Worm (Caenorhabditis elegans) whole organism, L2 larva: Measurements from ENCODE around the gene rps-4.

Experiments
- C34F6.9 ChIP-seq: fragments of 150-350 bp; optimal IDR thresholded peaks from 2 replicates; lab custom pipeline; 2014; ENCODE audit warnings: missing biosample characterization, missing genetic modification characterization
- F13H6.1 ChIP-seq: sonication (generic microtip); optimal IDR thresholded peaks from 2 replicates; lab custom pipeline; 2016; ENCODE audit warnings: missing genetic modification characterization, missing compliant biosample characterization
- R02D3.7 ChIP-seq: fragments of 150-350 bp; optimal IDR thresholded peaks from 2 replicates; lab custom pipeline; 2014; ENCODE audit warnings: missing biosample characterization, missing genetic modification characterization
- ZK546.5 ChIP-seq: sonication (generic microtip); optimal IDR thresholded peaks from 2 replicates; lab custom pipeline; 2017; ENCODE audit warnings: missing biosample characterization, missing genetic modification characterization
- alr-1 ChIP-seq: fragments of 150-350 bp; optimal IDR thresholded peaks from 2 replicates; lab custom pipeline; 2014; ENCODE audit warnings: missing biosample characterization, missing genetic modification characterization
- aly-2 ChIP-seq: fragments of 150-350 bp; optimal IDR thresholded peaks from 2 replicates; lab custom pipeline; 2014; ENCODE audit warnings: missing biosample characterization, missing genetic modification characterization
- ama-1 ChIP-seq: fragments of 150-350 bp; optimal IDR thresholded peaks from 2 replicates; lab custom pipeline; 2018; ENCODE audit warnings: inconsistent platforms
- blmp-1 ChIP-seq: sonication (generic microtip); optimal IDR thresholded peaks from 2 replicates; lab custom pipeline; 2017; ENCODE audit warnings: missing genetic modification characterization, mild to moderate bottlenecking, missing compliant biosample characterization, antibody characterized with exemption, moderate library complexity; ENCODE audit not compliant: insufficient read depth
- ceh-16 ChIP-seq: fragments of 150-350 bp; optimal IDR thresholded peaks from 2 replicates; lab custom pipeline; 2014; ENCODE audit warnings: missing biosample characterization, missing genetic modification characterization
- ceh-82 ChIP-seq: fragments of 150-350 bp; optimal IDR thresholded peaks from 2 replicates; lab custom pipeline; 2014; ENCODE audit warnings: missing biosample characterization, missing genetic modification characterization
- crh-2 ChIP-seq: sonication (generic microtip); optimal IDR thresholded peaks from 2 replicates; lab custom pipeline; 2017; ENCODE audit warnings: missing biosample characterization, missing genetic modification characterization
- dmd-4 ChIP-seq: sonication (generic microtip); optimal IDR thresholded peaks from 2 replicates; lab custom pipeline; 2017; ENCODE audit warnings: missing biosample characterization, missing genetic modification characterization
- egl-27 ChIP-seq: sonication (generic microtip); optimal IDR thresholded peaks from 3 replicates; lab custom pipeline; 2017; ENCODE audit warnings: missing biosample characterization, missing genetic modification reagents, missing genetic modification characterization
- elt-1 ChIP-seq: fragments of 150-350 bp; optimal IDR thresholded peaks from 2 replicates; lab custom pipeline; 2014; ENCODE audit warnings: missing biosample characterization, missing genetic modification characterization
- elt-3 ChIP-seq: sonication (generic microtip); optimal IDR thresholded peaks from 2 replicates; lab custom pipeline; 2017; ENCODE audit warnings: missing biosample characterization, missing genetic modification characterization
- fos-1 ChIP-seq: fragments of 150-350 bp; optimal IDR thresholded peaks from 2 replicates; lab custom pipeline; 2014; ENCODE audit warnings: missing biosample characterization, missing genetic modification characterization
- gmeb-1 ChIP-seq: fragments of 150-350 bp; optimal IDR thresholded peaks from 2 replicates; lab custom pipeline; 2014; ENCODE audit warnings: missing biosample characterization, missing genetic modification characterization
- lin-13 ChIP-seq: fragments of 150-350 bp; optimal IDR thresholded peaks from 2 replicates; lab custom pipeline; 2014; ENCODE audit warnings: missing biosample characterization, missing genetic modification reagents, missing genetic modification characterization
- lin-39 ChIP-seq: fragments of 150-350 bp; optimal IDR thresholded peaks from 2 replicates; lab custom pipeline; 2014; ENCODE audit warnings: missing biosample characterization, missing genetic modification reagents, missing genetic modification characterization
- lsy-2 ChIP-seq, 2 experiments: fragments of 150-350 bp in 1 of 2; sonication (generic microtip) in 1 of 2; optimal IDR thresholded peaks; 2 replicates each; lab custom pipeline; 2014 to 2017; ENCODE audit warnings: missing biosample characterization in 2 of 2, missing genetic modification characterization in 2 of 2
- mab-5 ChIP-seq: fragments of 150-350 bp; optimal IDR thresholded peaks from 2 replicates; lab custom pipeline; 2014; ENCODE audit warnings: missing biosample characterization, missing genetic modification characterization
- mbf-1 ChIP-seq: sonication (generic microtip); optimal IDR thresholded peaks from 2 replicates; lab custom pipeline; 2017; ENCODE audit warnings: missing biosample characterization, missing genetic modification characterization
- mdl-1 ChIP-seq, 2 experiments: fragments of 150-350 bp in 1 of 2; sonication (generic microtip) in 1 of 2; optimal IDR thresholded peaks; 2 replicates each; lab custom pipeline; 2017; ENCODE audit warnings: missing biosample characterization in 2 of 2, missing genetic modification characterization in 2 of 2
- nhr-10 ChIP-seq: sonication (generic microtip); optimal IDR thresholded peaks from 2 replicates; lab custom pipeline; 2017; ENCODE audit warnings: missing biosample characterization, missing genetic modification characterization
- nhr-11 ChIP-seq: fragments of 150-350 bp; optimal IDR thresholded peaks from 2 replicates; lab custom pipeline; 2014; ENCODE audit warnings: missing biosample characterization, missing genetic modification characterization
- nhr-12 ChIP-seq: fragments of 150-350 bp; optimal IDR thresholded peaks from 2 replicates; lab custom pipeline; 2014; ENCODE audit warnings: missing biosample characterization, missing genetic modification characterization
- nhr-129 ChIP-seq: fragments of 150-350 bp; optimal IDR thresholded peaks from 2 replicates; lab custom pipeline; 2014; ENCODE audit warnings: missing biosample characterization, missing genetic modification characterization
- nhr-21 ChIP-seq: fragments of 150-350 bp; optimal IDR thresholded peaks from 2 replicates; lab custom pipeline; 2014; ENCODE audit warnings: missing biosample characterization, missing genetic modification characterization
- nhr-23 ChIP-seq: fragments of 150-350 bp; optimal IDR thresholded peaks from 2 replicates; lab custom pipeline; 2014; ENCODE audit warnings: missing biosample characterization, missing genetic modification reagents, missing genetic modification characterization
- nhr-237 ChIP-seq: fragments of 150-350 bp; optimal IDR thresholded peaks from 2 replicates; lab custom pipeline; 2014; ENCODE audit warnings: missing biosample characterization, missing genetic modification characterization
- nhr-25 ChIP-seq: fragments of 150-350 bp; sonication (generic microtip); optimal IDR thresholded peaks from 3 replicates; lab custom pipeline; 2014; ENCODE audit warnings: missing biosample characterization, missing genetic modification characterization
- nhr-6 ChIP-seq: fragments of 150-350 bp; optimal IDR thresholded peaks from 2 replicates; lab custom pipeline; 2014; ENCODE audit warnings: missing biosample characterization, missing genetic modification characterization
- nhr-77 ChIP-seq: fragments of 150-350 bp; optimal IDR thresholded peaks from 2 replicates; lab custom pipeline; 2014; ENCODE audit warnings: missing biosample characterization, missing genetic modification characterization
- peb-1 ChIP-seq: fragments of 150-350 bp; optimal IDR thresholded peaks from 2 replicates; lab custom pipeline; 2014; ENCODE audit warnings: missing biosample characterization, missing genetic modification characterization
- sem-4 ChIP-seq: fragments of 150-350 bp; optimal IDR thresholded peaks from 2 replicates; lab custom pipeline; 2014; ENCODE audit warnings: missing biosample characterization, missing genetic modification reagents, missing genetic modification characterization
- skn-1 ChIP-seq: sonication (generic microtip); optimal IDR thresholded peaks from 2 replicates; lab custom pipeline; 2017; ENCODE audit warnings: missing biosample characterization, missing genetic modification characterization
- sma-3 ChIP-seq: sonication (generic microtip); optimal IDR thresholded peaks from 2 replicates; lab custom pipeline; 2016; ENCODE audit warnings: missing genetic modification reagents, missing genetic modification characterization, missing compliant biosample characterization
- sma-9 ChIP-seq, 2 experiments: fragments of 150-350 bp in 1 of 2; sonication (generic microtip) in 1 of 2; optimal IDR thresholded peaks; 2 replicates each; lab custom pipeline; 2014 to 2016; ENCODE audit warnings: missing genetic modification characterization in 2 of 2, mild to moderate bottlenecking in 1 of 2, missing biosample characterization in 1 of 2, missing compliant biosample characterization in 1 of 2, missing genetic modification reagents in 1 of 2, moderate library complexity in 1 of 2
- snpc-4 ChIP-seq: fragments of 150-350 bp; optimal IDR thresholded peaks from 2 replicates; lab custom pipeline; 2014; ENCODE audit warnings: missing biosample characterization, missing genetic modification characterization
- unc-39 ChIP-seq: fragments of 150-350 bp; optimal IDR thresholded peaks from 2 replicates; lab custom pipeline; 2014; ENCODE audit warnings: missing biosample characterization, missing genetic modification characterization
- unc-55 ChIP-seq: fragments of 150-350 bp; sonication (generic microtip); optimal IDR thresholded peaks from 3 replicates; lab custom pipeline; 2014; ENCODE audit warnings: missing biosample characterization, missing genetic modification reagents, missing genetic modification characterization
- unc-62 ChIP-seq: fragments of 150-350 bp; optimal IDR thresholded peaks from 2 replicates; lab custom pipeline; 2014; ENCODE audit warnings: missing biosample characterization, missing genetic modification reagents, missing genetic modification characterization
- zag-1 ChIP-seq: fragments of 150-350 bp; optimal IDR thresholded peaks from 2 replicates; lab custom pipeline; 2014; ENCODE audit warnings: missing biosample characterization, missing genetic modification characterization
- ztf-1 ChIP-seq: fragments of 200-800 bp; sonication (Bioruptor generic); conservative IDR thresholded peaks from 2 replicates; pipeline ENCODE4 v1.3.6; 2022; ENCODE audit warnings: missing genetic modification characterization, missing compliant biosample characterization
- ztf-11 ChIP-seq: sonication (generic microtip); optimal IDR thresholded peaks from 2 replicates; lab custom pipeline; 2017; ENCODE audit warnings: missing biosample characterization, missing genetic modification characterization
- ztf-4 ChIP-seq: fragments of 150-350 bp; optimal IDR thresholded peaks from 2 replicates; lab custom pipeline; 2014; ENCODE audit warnings: missing biosample characterization, missing genetic modification characterization

rps-4 gene

DNA sequence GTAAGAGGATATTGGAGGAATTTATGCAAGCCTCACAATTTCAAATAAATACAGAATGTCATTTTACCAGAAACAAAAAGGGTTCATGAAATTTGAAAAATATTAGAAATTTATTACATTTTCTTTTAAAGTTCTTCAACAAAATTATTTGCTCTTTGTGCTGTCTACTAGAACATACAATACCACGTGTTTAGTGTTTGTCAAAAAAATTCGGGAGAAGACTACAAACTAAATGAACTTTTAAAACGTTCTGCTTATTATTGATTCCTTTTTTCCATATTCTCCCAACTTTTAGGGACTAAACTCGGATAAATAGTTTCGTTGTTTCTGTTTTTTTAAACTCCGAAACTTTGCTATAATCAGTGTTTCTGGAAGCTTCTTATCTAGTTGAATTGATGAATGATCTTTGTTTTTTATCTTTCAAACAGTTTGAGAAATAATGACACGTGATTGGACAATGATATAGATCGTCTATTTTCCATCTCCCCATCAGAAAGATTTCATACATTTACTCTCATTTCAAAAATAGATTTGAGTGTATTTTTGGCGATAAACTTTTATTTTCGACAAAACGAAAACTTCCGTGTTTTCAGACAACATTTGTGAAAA lies 35.7 kb downstream of the rps-4 start:
- TF ChIP-seq elt-3 (tag; lab: Kevin White, UChicago) (no peak), egl-27 (tag; lab: Kevin White, UChicago) (no peak), nhr-12 (tag; lab: Kevin White, UChicago) (no peak), fos-1 (tag; lab: Kevin White, UChicago) (no peak), aly-2 (tag; lab: Kevin White, UChicago) (no peak), lin-13 (no peak), lin-39 (tag; lab: Kevin White, UChicago) (no peak), mab-5 (no peak), nhr-21 (tag; lab: Kevin White, UChicago) (peak; percentile 13), nhr-10 (tag; lab: Kevin White, UChicago) (no peak), nhr-11 (tag; lab: Kevin White, UChicago) (no peak), ama-1 (lab: Kevin White, UChicago) (no peak), nhr-77 (tag; lab: Kevin White, UChicago) (no peak), unc-55 (GFP tag; lab: Kevin White, UChicago) (no peak), ztf-4 (tag; lab: Kevin White, UChicago) (no peak), nhr-6 (tag; lab: Kevin White, UChicago) (no peak), mdl-1 (tag; optimal IDR thresholded peaks at IDR 0.05; lab: Kevin White, UChicago) (no peak), gmeb-1 (tag; lab: Kevin White, UChicago) (peak; percentile 4), unc-39 (tag; lab: Kevin White, UChicago) (no peak), ceh-82 (no peak), zag-1 (tag; lab: Kevin White, UChicago) (no peak), sem-4 (tag; lab: Kevin White, UChicago) (no peak), R02D3.7 (tag; lab: Kevin White, UChicago) (no peak), sma-3 (peak; percentile 54), lsy-2 (tag; optimal IDR thresholded peaks at IDR 0.05; lab: Kevin White, UChicago) (peak in 1 of 2 experiments; percentile 24), nhr-129 (tag; lab: Kevin White, UChicago) (no peak), mbf-1 (no peak), nhr-25 (tag; lab: Kevin White, UChicago) (peak; percentile 46), crh-2 (peak; percentile 35), ztf-11 (tag; lab: Kevin White, UChicago) (no peak), ZK546.5 (tag; lab: Kevin White, UChicago) (no peak), blmp-1 (tag; lab: Kevin White, UChicago) (peak; percentile 27), elt-1 (tag; lab: Kevin White, UChicago) (no peak), sma-9 (GFP tag; optimal IDR thresholded peaks at IDR 0.05; lab: Kevin White, UChicago) (peak; percentile 6), sma-9 (tag; optimal IDR thresholded peaks at IDR 0.05; lab: Kevin White, UChicago) (no peak), nhr-237 (tag; lab: Kevin White, UChicago) (no peak)

DNA sequence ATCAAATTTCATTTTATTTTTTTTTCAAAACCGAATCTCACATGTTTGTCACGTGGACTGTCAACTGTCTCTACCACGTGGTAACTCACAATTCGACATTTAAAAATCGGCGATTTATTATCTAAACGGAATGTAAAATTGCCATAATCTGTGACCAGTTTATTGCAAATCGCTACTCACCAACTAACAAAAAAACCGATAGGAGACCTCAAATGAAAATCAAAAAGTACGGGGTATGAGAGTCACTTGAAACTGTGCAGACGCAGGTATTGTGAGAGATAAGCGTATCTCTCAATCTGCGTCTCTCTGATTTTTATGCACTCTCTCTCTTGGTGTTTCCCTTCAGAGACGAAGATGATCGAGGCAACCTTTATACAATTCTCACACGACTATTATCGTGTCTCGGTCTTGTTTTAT lies 36.7 kb downstream of the rps-4 start:
- TF ChIP-seq fos-1 (tag; lab: Kevin White, UChicago) (peak; percentile 87), gmeb-1 (tag; lab: Kevin White, UChicago) (peak; percentile 78), sma-9 (GFP tag; optimal IDR thresholded peaks at IDR 0.05; lab: Kevin White, UChicago) (peak; percentile 87), sma-9 (tag; optimal IDR thresholded peaks at IDR 0.05; lab: Kevin White, UChicago) (no peak), ama-1 (lab: Kevin White, UChicago) (peak; percentile 28), F13H6.1 (tag; lab: Kevin White, UChicago) (peak; percentile 86), nhr-237 (tag; lab: Kevin White, UChicago) (no peak), unc-55 (GFP tag; lab: Kevin White, UChicago) (no peak), nhr-11 (tag; lab: Kevin White, UChicago) (peak; percentile 13), unc-62 (GFP tag; lab: Kevin White, UChicago) (no peak), sem-4 (tag; lab: Kevin White, UChicago) (peak; percentile 44), nhr-77 (tag; lab: Kevin White, UChicago) (no peak), nhr-21 (tag; lab: Kevin White, UChicago) (peak; percentile 67), peb-1 (no peak), nhr-6 (tag; lab: Kevin White, UChicago) (peak; percentile 73), ztf-11 (tag; lab: Kevin White, UChicago) (no peak), skn-1 (no peak), mbf-1 (no peak), C34F6.9 (tag; lab: Kevin White, UChicago) (peak; percentile 62), zag-1 (tag; lab: Kevin White, UChicago) (no peak), ZK546.5 (tag; lab: Kevin White, UChicago) (no peak), unc-39 (tag; lab: Kevin White, UChicago) (no peak), nhr-10 (tag; lab: Kevin White, UChicago) (no peak), ceh-16 (tag; lab: Kevin White, UChicago) (no peak), ztf-1 (no peak), R02D3.7 (tag; lab: Kevin White, UChicago) (no peak), crh-2 (peak; percentile 86), dmd-4 (tag; lab: Kevin White, UChicago) (no peak), nhr-23 (no peak), elt-1 (tag; lab: Kevin White, UChicago) (no peak), nhr-129 (tag; lab: Kevin White, UChicago) (peak; percentile 81), lsy-2 (tag; optimal IDR thresholded peaks at IDR 0.05; lab: Kevin White, UChicago) (peak in 1 of 2 experiments; percentile 48), ceh-82 (no peak), lin-13 (peak; percentile 29), blmp-1 (tag; lab: Kevin White, UChicago) (peak; percentile 59), elt-3 (tag; lab: Kevin White, UChicago) (no peak), sma-3 (peak; percentile 84), alr-1 (tag; lab: Kevin White, UChicago) (no peak), aly-2 (tag; lab: Kevin White, UChicago) (no peak), mab-5 (no peak), snpc-4 (tag; lab: Kevin White, UChicago) (no peak), ztf-4 (tag; lab: Kevin White, UChicago) (peak; percentile 54)
